Worm (Caenorhabditis elegans) whole organism, young adult: Measurements from ENCODE around the gene ssq-3.

Experiments
- C17E4.6 ChIP-seq: fragments of 200-800 bp; sonication (Bioruptor generic); IDR thresholded peaks from 2 replicates; pipeline ENCODE4 v1.3.6; 2022; ENCODE audit warnings: missing genetic modification reagents, missing genetic modification characterization, missing compliant biosample characterization
- T26A5.8 ChIP-seq: sonication (generic microtip); optimal IDR thresholded peaks from 2 replicates; lab custom pipeline; 2016; ENCODE audit warnings: missing genetic modification characterization, missing compliant biosample characterization
- Y53F4B.3 ChIP-seq: fragments of 200-800 bp; sonication (Bioruptor generic); IDR thresholded peaks from 2 replicates; pipeline ENCODE4 v1.3.6; 2022; ENCODE audit warnings: missing genetic modification reagents, missing genetic modification characterization, missing compliant biosample characterization
- Y56A3A.18 ChIP-seq: fragments of 200-800 bp; sonication (Bioruptor generic); IDR thresholded peaks from 2 replicates; pipeline ENCODE4 v1.3.6; 2022; ENCODE audit warnings: missing genetic modification reagents, missing genetic modification characterization, missing compliant biosample characterization
- atf-7 ChIP-seq: sonication (generic microtip); optimal IDR thresholded peaks from 2 replicates; lab custom pipeline; 2017; ENCODE audit warnings: mild to moderate bottlenecking, missing genetic modification characterization, missing compliant biosample characterization
- dox-1 ChIP-seq: fragments of 200-800 bp; sonication (Bioruptor generic); IDR thresholded peaks from 2 replicates; pipeline ENCODE4 v1.3.6; 2022; ENCODE audit warnings: missing genetic modification reagents, missing genetic modification characterization, missing compliant biosample characterization
- ekl-4 ChIP-seq: fragments of 200-800 bp; sonication (Bioruptor generic); IDR thresholded peaks from 2 replicates; pipeline ENCODE4 v1.3.6; 2022; ENCODE audit warnings: missing genetic modification reagents, missing genetic modification characterization, missing compliant biosample characterization
- lin-35 ChIP-seq, 3 experiments: fragments of 150-350 bp in 2 of 3; sonication (generic microtip) in 1 of 3; optimal IDR thresholded peaks; 2 replicates each; lab custom pipeline; 2014 to 2018; ENCODE audit warnings: missing biosample characterization in 3 of 3, missing genetic modification characterization in 3 of 3, missing genetic modification reagents in 3 of 3
- madf-6 ChIP-seq: fragments of 200-800 bp; sonication (Bioruptor generic); IDR thresholded peaks from 2 replicates; pipeline ENCODE4 v1.3.6; 2022; ENCODE audit warnings: missing genetic modification reagents, missing genetic modification characterization, missing compliant biosample characterization
- rec-8 ChIP-seq, 2 experiments: sonication (generic microtip); optimal IDR thresholded peaks; 2 replicates each; lab custom pipeline; 2016; ENCODE audit warnings: mild to moderate bottlenecking in 2 of 2, missing genetic modification characterization in 2 of 2, missing genetic modification reagents in 2 of 2, missing genotype in 2 of 2, missing biosample characterization in 1 of 2, missing compliant biosample characterization in 1 of 2, moderate library complexity in 1 of 2
- sptf-2 ChIP-seq: fragments of 200-800 bp; sonication (Bioruptor generic); optimal IDR thresholded peaks from 2 replicates; lab custom pipeline; 2018; ENCODE audit warnings: mild to moderate bottlenecking, missing genetic modification characterization, missing compliant biosample characterization
- unc-62 ChIP-seq: fragments of 150-350 bp; optimal IDR thresholded peaks from 2 replicates; lab custom pipeline; 2014; ENCODE audit warnings: missing biosample characterization, missing genetic modification reagents, missing genetic modification characterization

ce11 chrIV:7072110-7072509 is 39.3 kb upstream of the ssq-3 start, which contains the start of gene srg-48:
- TF ChIP-seq Y53F4B.3 (GFP tag; lab: Robert Waterston, UW) = no peak
- TF ChIP-seq lin-35 (GFP tag; optimal IDR thresholded peaks at IDR 0.05; lab: Kevin White, UChicago) = no peak
- no peak for TF ChIP-seq sptf-2 (GFP tag; lab: Kevin White, UChicago)
- TF ChIP-seq unc-62 (GFP tag; lab: Kevin White, UChicago) = no peak
- TF ChIP-seq C17E4.6 (GFP tag; lab: Robert Waterston, UW) = no peak
- TF ChIP-seq ekl-4 (GFP tag; lab: Robert Waterston, UW) = no peak
- no peak for TF ChIP-seq Y56A3A.18
- TF ChIP-seq T26A5.8 (tag; lab: Kevin White, UChicago) = no peak
- TF ChIP-seq madf-6 (GFP tag; lab: Robert Waterston, UW) = no peak
- TF ChIP-seq rec-8 (tag; optimal IDR thresholded peaks at IDR 0.05; lab: Kevin White, UChicago) = no peak
- TF ChIP-seq atf-7 (tag; lab: Kevin White, UChicago) = no peak
- no peak for TF ChIP-seq dox-1 (GFP tag; lab: Robert Waterston, UW)
